Worm (Caenorhabditis elegans) whole organism, L1 larva: ENCODE results near the gene ubc-1.

Experiments
- C34B4.2 ChIP-seq: sonication (generic microtip); optimal IDR thresholded peaks from 2 replicates; lab custom pipeline; 2017; ENCODE audit warnings: mild to moderate bottlenecking, missing genetic modification characterization, missing compliant biosample characterization
- Y116A8C.19 ChIP-seq: sonication (generic microtip); optimal IDR thresholded peaks from 2 replicates; lab custom pipeline; 2016; ENCODE audit warnings: missing compliant biosample characterization, missing genetic modification characterization, borderline replicate concordance
- aly-2 ChIP-seq: fragments of 150-350 bp; optimal IDR thresholded peaks from 2 replicates; lab custom pipeline; 2014; ENCODE audit warnings: missing biosample characterization, missing genetic modification characterization
- blmp-1 ChIP-seq: fragments of 150-350 bp; optimal IDR thresholded peaks from 2 replicates; lab custom pipeline; 2014; ENCODE audit warnings: missing biosample characterization, missing genetic modification characterization
- ceh-63 ChIP-seq: fragments of 200-800 bp; sonication (Bioruptor generic); optimal IDR thresholded peaks from 2 replicates; lab custom pipeline; 2018; ENCODE audit warnings: mild to moderate bottlenecking, missing genetic modification characterization, missing compliant biosample characterization
- ceh-8 ChIP-seq: fragments of 200-800 bp; sonication (Bioruptor generic); optimal IDR thresholded peaks from 2 replicates; lab custom pipeline; 2018; ENCODE audit warnings: mild to moderate bottlenecking, missing genetic modification characterization, moderate library complexity, missing compliant biosample characterization
- ceh-88 ChIP-seq: fragments of 200-800 bp; sonication (Bioruptor generic); IDR thresholded peaks from 2 replicates; pipeline ENCODE4 v1.3.6; 2022; ENCODE audit warnings: missing genetic modification characterization, missing compliant biosample characterization
- ceh-90 ChIP-seq: sonication (generic microtip); optimal IDR thresholded peaks from 2 replicates; lab custom pipeline; 2016; ENCODE audit warnings: missing genetic modification characterization, missing compliant biosample characterization
- ces-1 ChIP-seq: fragments of 150-350 bp; optimal IDR thresholded peaks from 2 replicates; lab custom pipeline; 2014; ENCODE audit warnings: missing biosample characterization, missing genetic modification reagents, missing genetic modification characterization
- dpl-1 ChIP-seq, 3 experiments: fragments of 150-350 bp in 2 of 3; sonication (generic microtip) in 1 of 3; optimal IDR thresholded peaks; 2 replicates each; lab custom pipeline; 2014 to 2017; ENCODE audit warnings: missing biosample characterization in 3 of 3, missing genetic modification characterization in 3 of 3, missing genetic modification reagents in 3 of 3
- dsc-1 ChIP-seq: sonication (generic microtip); optimal IDR thresholded peaks from 2 replicates; lab custom pipeline; 2016; ENCODE audit warnings: mild to moderate bottlenecking, missing genetic modification characterization, missing compliant biosample characterization
- efl-1 ChIP-seq, 4 experiments: fragments of 150-350 bp; optimal IDR thresholded peaks in 3 of 4; peaks in 1 of 4; 1 replicate in 1 of 4; 2 replicates in 3 of 4; lab custom pipeline; 2014; ENCODE audit warnings: missing biosample characterization in 2 of 4, missing genetic modification characterization in 2 of 4, missing genetic modification reagents in 2 of 4
- elt-2 ChIP-seq: sonication (generic microtip); optimal IDR thresholded peaks from 2 replicates; lab custom pipeline; 2016; ENCODE audit warnings: missing genetic modification characterization, mild to moderate bottlenecking, inconsistent platforms, missing compliant biosample characterization, missing genetic modification reagents
- fkh-4 ChIP-seq: sonication (generic microtip); optimal IDR thresholded peaks from 2 replicates; lab custom pipeline; 2016; ENCODE audit warnings: missing compliant biosample characterization, missing genetic modification characterization, borderline replicate concordance
- grh-1 ChIP-seq: fragments of 200-800 bp; sonication (Bioruptor generic); IDR thresholded peaks from 2 replicates; pipeline ENCODE4 v1.3.6; 2022; ENCODE audit warnings: missing genetic modification reagents, missing genetic modification characterization, missing compliant biosample characterization
- hlh-17 ChIP-seq: fragments of 200-800 bp; sonication (Bioruptor generic); optimal IDR thresholded peaks from 2 replicates; lab custom pipeline; 2018; ENCODE audit warnings: missing genetic modification characterization, mild to moderate bottlenecking, missing compliant biosample characterization, moderate library complexity, borderline replicate concordance
- lsy-2 ChIP-seq, 2 experiments: fragments of 150-350 bp; optimal IDR thresholded peaks; 2 replicates each; lab custom pipeline; 2014; ENCODE audit warnings: missing biosample characterization in 2 of 2, missing genetic modification characterization in 2 of 2
- mab-9 ChIP-seq: fragments of 200-800 bp; sonication (Bioruptor generic); IDR thresholded peaks from 2 replicates; pipeline ENCODE4 v1.3.6; 2022; ENCODE audit warnings: missing genetic modification reagents, missing genetic modification characterization, missing compliant biosample characterization
- nhr-237 ChIP-seq: fragments of 150-350 bp; optimal IDR thresholded peaks from 2 replicates; lab custom pipeline; 2014; ENCODE audit warnings: missing biosample characterization, missing genetic modification characterization
- nhr-47 ChIP-seq: sonication (generic microtip); optimal IDR thresholded peaks from 2 replicates; lab custom pipeline; 2016; ENCODE audit warnings: mild to moderate bottlenecking, missing genetic modification characterization, moderate library complexity, missing compliant biosample characterization
- nhr-71 ChIP-seq: sonication (generic microtip); optimal IDR thresholded peaks from 2 replicates; lab custom pipeline; 2016; ENCODE audit warnings: mild to moderate bottlenecking, missing genetic modification characterization, moderate library complexity, missing compliant biosample characterization
- nhr-77 ChIP-seq: fragments of 150-350 bp; optimal IDR thresholded peaks from 2 replicates; lab custom pipeline; 2014; ENCODE audit warnings: missing biosample characterization, missing genetic modification characterization
- pag-3 ChIP-seq: sonication (generic microtip); optimal IDR thresholded peaks from 2 replicates; lab custom pipeline; 2017; ENCODE audit warnings: missing genetic modification characterization, mild to moderate bottlenecking, missing compliant biosample characterization, antibody characterized with exemption, borderline replicate concordance; ENCODE audit not compliant: insufficient read depth
- pqm-1 ChIP-seq: sonication (generic microtip); optimal IDR thresholded peaks from 3 replicates; lab custom pipeline; 2017; ENCODE audit warnings: missing biosample characterization, missing genetic modification characterization
- skn-1 ChIP-seq: fragments of 150-350 bp; optimal IDR thresholded peaks from 2 replicates; lab custom pipeline; 2014; ENCODE audit warnings: missing biosample characterization, missing genetic modification characterization
- snu-23 ChIP-seq: sonication (generic microtip); optimal IDR thresholded peaks from 2 replicates; lab custom pipeline; 2016; ENCODE audit warnings: missing genetic modification characterization, missing compliant biosample characterization
- sox-4 ChIP-seq: sonication (generic microtip); optimal IDR thresholded peaks from 2 replicates; lab custom pipeline; 2016; ENCODE audit warnings: missing genetic modification characterization, missing compliant biosample characterization
- unc-130 ChIP-seq: fragments of 150-350 bp; optimal IDR thresholded peaks from 2 replicates; lab custom pipeline; 2017; ENCODE audit warnings: missing biosample characterization, missing genetic modification characterization, inconsistent platforms
- unc-98 ChIP-seq: fragments of 200-800 bp; sonication (Bioruptor generic); IDR thresholded peaks from 2 replicates; pipeline ENCODE4 v1.3.6; 2022; ENCODE audit warnings: missing genetic modification characterization, missing compliant biosample characterization
- vab-15 ChIP-seq: sonication (generic microtip); optimal IDR thresholded peaks from 2 replicates; lab custom pipeline; 2017; ENCODE audit warnings: missing genotype, mild to moderate bottlenecking, missing genetic modification characterization, missing compliant biosample characterization
- xbp-1 ChIP-seq: sonication (generic microtip); optimal IDR thresholded peaks from 2 replicates; lab custom pipeline; 2016; ENCODE audit warnings: missing genetic modification characterization, missing compliant biosample characterization
- zip-4 ChIP-seq: fragments of 200-800 bp; sonication (Bioruptor generic); optimal IDR thresholded peaks from 2 replicates; lab custom pipeline; 2018; ENCODE audit warnings: mild to moderate bottlenecking, missing genetic modification characterization, moderate library complexity, missing compliant biosample characterization
- ztf-11 ChIP-seq, 2 experiments: sonication (generic microtip); optimal IDR thresholded peaks; 2 replicates each; lab custom pipeline; 2016 to 2017; ENCODE audit warnings: missing genetic modification characterization in 2 of 2, missing biosample characterization in 1 of 2, missing compliant biosample characterization in 1 of 2

Gene ubc-1

ce11 chrIV:4078901-4079300, 23.9 kb upstream of the ubc-1 start, which contains the start of gene C35B1.8:
Gene C35B1.8, minus strand, starts transcription at chrIV:4079001.
- TF ChIP-seq nhr-77 (tag; lab: Kevin White, UChicago) (no peak), efl-1 (optimal IDR thresholded peaks at IDR 0.05; lab: Kevin White, UChicago) (no peak), efl-1 (GFP tag; optimal IDR thresholded peaks at IDR 0.05 in 1 of 2; lab: Kevin White, UChicago) (no peak), pqm-1 (tag; lab: Kevin White, UChicago) (no peak), zip-4 (GFP tag; lab: Kevin White, UChicago) (no peak), nhr-71 (no peak), ces-1 (GFP tag; lab: Kevin White, UChicago) (no peak), pag-3 (no peak)

- TF ChIP-seq elt-2 (tag; lab: Kevin White, UChicago) (no peak), unc-98 (GFP tag; lab: Robert Waterston, UW) (no peak), dsc-1 (tag; lab: Kevin White, UChicago) (no peak), lsy-2 (tag; optimal IDR thresholded peaks at IDR 0.05; lab: Kevin White, UChicago) (no peak), nhr-47 (tag; lab: Kevin White, UChicago) (no peak), ceh-63 (GFP tag; lab: Kevin White, UChicago) (no peak), ceh-90 (tag; lab: Kevin White, UChicago) (no peak), ceh-8 (GFP tag; lab: Kevin White, UChicago) (no peak), fkh-4 (tag; lab: Kevin White, UChicago) (no peak)
Observed at ce11 chrIV:4079514-4079913, 23.3 kb upstream of the ubc-1 start, which contains the start of gene C35B1.4. Gene C35B1.4, plus strand, starts transcription at chrIV:4079814.

ce11 chrIV:4080846-4081245, 22.0 kb upstream of the ubc-1 start, which contains the start of the genes C35B1.9 and C35B1.3:
Gene C35B1.9, minus strand, starts transcription at chrIV:4080946.
Gene C35B1.3, plus strand, starts transcription at chrIV:4081151.
- TF ChIP-seq grh-1 (GFP tag; lab: Robert Waterston, UW), result no peak
- no peak for TF ChIP-seq C34B4.2 (tag; lab: Kevin White, UChicago)
- no peak for TF ChIP-seq ceh-90 (tag; lab: Kevin White, UChicago)
- no peak for TF ChIP-seq zip-4 (GFP tag; lab: Kevin White, UChicago)
- no peak for TF ChIP-seq sox-4 (tag; lab: Kevin White, UChicago)
- no peak for TF ChIP-seq efl-1 (optimal IDR thresholded peaks at IDR 0.05; lab: Kevin White, UChicago)
- no peak for TF ChIP-seq efl-1 (GFP tag; optimal IDR thresholded peaks at IDR 0.05 in 1 of 2; lab: Kevin White, UChicago)
- no peak for TF ChIP-seq skn-1
- no peak for TF ChIP-seq pag-3

ce11 chrIV:4082599-4082998, 20.2 kb upstream of the ubc-1 start:
- TF ChIP-seq grh-1 (GFP tag; lab: Robert Waterston, UW) (no peak), dpl-1 (GFP tag; optimal IDR thresholded peaks at IDR 0.05; lab: Kevin White, UChicago) (no peak), vab-15 (tag; lab: Kevin White, UChicago) (no peak), ceh-88 (GFP tag; lab: Robert Waterston, UW) (no peak), unc-130 (tag; lab: Kevin White, UChicago) (no peak), snu-23 (GFP tag; lab: Kevin White, UChicago) (no peak), nhr-237 (no peak), ztf-11 (tag; optimal IDR thresholded peaks at IDR 0.05; lab: Kevin White, UChicago) (no peak), pag-3 (no peak), hlh-17 (no peak), blmp-1 (tag; lab: Kevin White, UChicago) (no peak), Y116A8C.19 (tag; lab: Kevin White, UChicago) (no peak), fkh-4 (tag; lab: Kevin White, UChicago) (no peak), aly-2 (tag; lab: Kevin White, UChicago) (no peak), mab-9 (no peak), xbp-1 (tag; lab: Kevin White, UChicago) (no peak)
